Worm (Caenorhabditis elegans): Measurements from ENCODE around the gene gipc-1.

The gipc-1 gene

DNA sequence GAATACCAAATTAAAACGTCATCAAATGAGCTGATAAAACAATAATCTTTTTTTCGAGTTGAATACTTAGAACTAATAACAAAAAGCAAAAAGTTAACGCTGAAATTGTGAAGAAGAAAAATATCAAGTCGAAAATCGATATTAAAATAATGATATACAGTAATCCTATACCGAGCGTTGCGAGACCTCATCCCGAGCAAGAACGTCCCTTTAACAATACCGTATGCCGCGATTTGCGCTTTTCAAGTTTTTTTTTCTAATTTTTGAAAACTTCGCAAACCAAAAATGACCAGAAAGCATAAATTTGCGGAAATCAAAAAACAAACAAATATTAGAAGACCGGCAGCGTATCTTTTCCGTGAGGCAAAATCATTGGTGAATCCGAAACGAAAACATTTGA lies 20.4 kb downstream of the gipc-1 start, which contains the start of gene F26F4.5:
Gene F26F4.5 (minus strand): TSS at position 256 of the 400 bp plus-strand sequence.
- TF ChIP-seq nhr-76 (tag; optimal IDR thresholded peaks at IDR 0.05) (no peak), lin-32 (GFP tag; optimal IDR thresholded peaks at IDR 0.05) (no peak), pha-4 (tag; optimal IDR thresholded peaks at IDR 0.05) (no peak), flh-1 (GFP tag; optimal IDR thresholded peaks at IDR 0.05) (no peak), cnd-1 (tag; optimal IDR thresholded peaks at IDR 0.05) (no peak), nhr-2 (tag; optimal IDR thresholded peaks at IDR 0.05) (no peak), mep-1 (tag; optimal IDR thresholded peaks at IDR 0.05) (no peak), unc-39 (tag; optimal IDR thresholded peaks at IDR 0.05) (no peak), mls-2 (tag; optimal IDR thresholded peaks at IDR 0.05) (no peak), hlh-1 (tag; optimal IDR thresholded peaks at IDR 0.05) (no peak), elt-3 (tag; optimal IDR thresholded peaks at IDR 0.05) (no peak)

ce11 chrIII:4893540-4893939 lies 23.0 kb downstream of the gipc-1 start, which contains the start of gene F26F4.6:
Gene F26F4.6 (minus strand): TSS chrIII:4893640.
- TF ChIP-seq flh-1 (GFP tag; optimal IDR thresholded peaks at IDR 0.05): no peak
- no peak for TF ChIP-seq lin-32 (GFP tag; optimal IDR thresholded peaks at IDR 0.05)
- TF ChIP-seq hlh-1 (tag; optimal IDR thresholded peaks at IDR 0.05): no peak
- TF ChIP-seq ceh-39 (tag; optimal IDR thresholded peaks at IDR 0.05): no peak
- TF ChIP-seq drap-1 (GFP tag; optimal IDR thresholded peaks at IDR 0.05): no peak
- no peak for TF ChIP-seq unc-120 (tag; optimal IDR thresholded peaks at IDR 0.05; ENCODE audit: poor library complexity, severe bottlenecking)
- TF ChIP-seq sem-2 (GFP tag; optimal IDR thresholded peaks at IDR 0.05): no peak
- no peak for TF ChIP-seq nhr-76 (tag; optimal IDR thresholded peaks at IDR 0.05)
- TF ChIP-seq bed-3 (GFP tag; optimal IDR thresholded peaks at IDR 0.05): no peak
- no peak for TF ChIP-seq M03D4.4 (tag; optimal IDR thresholded peaks at IDR 0.05)
- no peak for TF ChIP-seq unc-39 (tag; optimal IDR thresholded peaks at IDR 0.05)
- TF ChIP-seq zip-8 (tag; optimal IDR thresholded peaks at IDR 0.05): no peak
- TF ChIP-seq ceh-83 (GFP tag; optimal IDR thresholded peaks at IDR 0.05): no peak
- TF ChIP-seq ceh-43 (GFP tag; optimal IDR thresholded peaks at IDR 0.05): no peak
- TF ChIP-seq tbx-8 (GFP tag; optimal IDR thresholded peaks at IDR 0.05): no peak
- no peak for TF ChIP-seq cnd-1 (tag; optimal IDR thresholded peaks at IDR 0.05)
- TF ChIP-seq mls-2 (tag; optimal IDR thresholded peaks at IDR 0.05): no peak
- no peak for TF ChIP-seq nhr-28 (tag; optimal IDR thresholded peaks at IDR 0.05)
- no peak for TF ChIP-seq mep-1 (tag; optimal IDR thresholded peaks at IDR 0.05)
- TF ChIP-seq pha-4 (tag; optimal IDR thresholded peaks at IDR 0.05): no peak

DNA sequence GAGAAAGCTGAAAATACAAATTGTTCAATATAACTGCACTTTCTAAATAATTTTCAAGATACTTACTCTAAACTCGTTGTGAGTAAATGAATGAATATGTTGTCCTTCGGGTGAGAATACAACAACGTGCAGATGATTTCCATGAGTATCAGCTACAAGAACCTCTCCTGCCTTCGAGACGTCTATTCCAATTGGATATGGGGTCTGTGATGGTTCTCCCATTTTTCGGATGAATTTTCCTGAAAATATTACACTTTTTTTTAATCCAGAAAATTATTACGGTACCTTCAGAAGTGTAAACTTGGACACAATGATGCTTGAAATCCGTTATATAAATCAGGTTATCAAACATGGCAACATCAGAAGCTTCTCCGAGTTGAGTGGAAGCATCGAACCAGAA lies 24.7 kb downstream of the gipc-1 start:
- TF ChIP-seq nhr-2 (tag; optimal IDR thresholded peaks at IDR 0.05) (no peak), unc-62 (GFP tag; optimal IDR thresholded peaks at IDR 0.05) (no peak), ceh-39 (tag; optimal IDR thresholded peaks at IDR 0.05) (no peak), sptf-1 (tag; optimal IDR thresholded peaks at IDR 0.05) (no peak), pha-4 (tag; optimal IDR thresholded peaks at IDR 0.05) (no peak), ceh-43 (GFP tag; optimal IDR thresholded peaks at IDR 0.05) (no peak), lsy-2 (tag; optimal IDR thresholded peaks at IDR 0.05) (no peak), M03D4.4 (tag; optimal IDR thresholded peaks at IDR 0.05) (no peak), unc-120 (tag; optimal IDR thresholded peaks at IDR 0.05; ENCODE audit: poor library complexity, severe bottlenecking) (no peak), mab-5 (tag; optimal IDR thresholded peaks at IDR 0.05) (no peak), mep-1 (tag; optimal IDR thresholded peaks at IDR 0.05) (no peak), unc-39 (tag; optimal IDR thresholded peaks at IDR 0.05) (no peak), ces-1 (GFP tag; optimal IDR thresholded peaks at IDR 0.05) (no peak), cnd-1 (tag; optimal IDR thresholded peaks at IDR 0.05) (no peak), nhr-12 (tag; optimal IDR thresholded peaks at IDR 0.05) (no peak), blmp-1 (tag; optimal IDR thresholded peaks at IDR 0.05) (no peak), zip-8 (tag; optimal IDR thresholded peaks at IDR 0.05) (no peak), elt-1 (tag; optimal IDR thresholded peaks at IDR 0.05; ENCODE audit: borderline replicate concordance, insufficient read depth) (no peak), bed-3 (GFP tag; optimal IDR thresholded peaks at IDR 0.05) (no peak), ceh-83 (GFP tag; optimal IDR thresholded peaks at IDR 0.05) (no peak)

- TF ChIP-seq drap-1 (GFP tag; optimal IDR thresholded peaks at IDR 0.05): no peak
- no peak for TF ChIP-seq nhr-2 (tag; optimal IDR thresholded peaks at IDR 0.05)
- no peak for TF ChIP-seq elt-3 (tag; optimal IDR thresholded peaks at IDR 0.05)
- TF ChIP-seq ceh-43 (GFP tag; optimal IDR thresholded peaks at IDR 0.05): no peak
These were observed 28.5 kb downstream of the gipc-1 start, which contains the start of gene nhl-2 for ce11 chrIII:4899035-4899578. Gene nhl-2 (minus strand): TSS chrIII:4899085.

ce11 chrIII:4899728-4900127 lies 29.1 kb downstream of the gipc-1 start:
- peak; percentile 91 for TF ChIP-seq ztf-11 (tag; optimal IDR thresholded peaks at IDR 0.05)
- TF ChIP-seq cnd-1 (tag; optimal IDR thresholded peaks at IDR 0.05): peak; percentile 86
- TF ChIP-seq tbx-8 (GFP tag; optimal IDR thresholded peaks at IDR 0.05): peak; percentile 41
- TF ChIP-seq nhr-76 (tag; optimal IDR thresholded peaks at IDR 0.05): peak; percentile 29
- peak; percentile 52 for TF ChIP-seq ceh-43 (GFP tag; optimal IDR thresholded peaks at IDR 0.05)
- TF ChIP-seq unc-120 (tag; optimal IDR thresholded peaks at IDR 0.05; ENCODE audit: poor library complexity, severe bottlenecking): peak; percentile 89
- no peak for TF ChIP-seq bed-3 (GFP tag; optimal IDR thresholded peaks at IDR 0.05)
- peak; percentile 89 for TF ChIP-seq blmp-1 (tag; optimal IDR thresholded peaks at IDR 0.05)
- peak; percentile 92 for TF ChIP-seq ham-2 (GFP tag; optimal IDR thresholded peaks at IDR 0.05)
- peak; percentile 84 for TF ChIP-seq ces-1 (GFP tag; optimal IDR thresholded peaks at IDR 0.05)
- peak; percentile 97 for TF ChIP-seq nhr-237 (tag; optimal IDR thresholded peaks at IDR 0.05)
- peak; percentile 72 for TF ChIP-seq nhr-12 (tag; optimal IDR thresholded peaks at IDR 0.05)
- TF ChIP-seq lin-32 (GFP tag; optimal IDR thresholded peaks at IDR 0.05): peak; percentile 30
- TF ChIP-seq elt-1 (tag; optimal IDR thresholded peaks at IDR 0.05; ENCODE audit: borderline replicate concordance, insufficient read depth): no peak
- no peak for TF ChIP-seq nhr-28 (tag; optimal IDR thresholded peaks at IDR 0.05)
- peak; percentile 42 for TF ChIP-seq zip-8 (tag; optimal IDR thresholded peaks at IDR 0.05)
- TF ChIP-seq mep-1 (tag; optimal IDR thresholded peaks at IDR 0.05): peak; percentile 96
- TF ChIP-seq lsy-2 (tag; optimal IDR thresholded peaks at IDR 0.05): peak; percentile 88
- TF ChIP-seq elt-3 (tag; optimal IDR thresholded peaks at IDR 0.05): peak; percentile 69
- TF ChIP-seq drap-1 (GFP tag; optimal IDR thresholded peaks at IDR 0.05): peak; percentile 84
- TF ChIP-seq mls-2 (tag; optimal IDR thresholded peaks at IDR 0.05): peak; percentile 83
- TF ChIP-seq pha-4 (tag; optimal IDR thresholded peaks at IDR 0.05): peak; percentile 98
- no peak for TF ChIP-seq flh-1 (GFP tag; optimal IDR thresholded peaks at IDR 0.05)
- TF ChIP-seq unc-39 (tag; optimal IDR thresholded peaks at IDR 0.05): peak; percentile 47
- TF ChIP-seq lin-13 (tag; optimal IDR thresholded peaks at IDR 0.05): peak; percentile 91
- peak; percentile 61 for TF ChIP-seq mab-5 (tag; optimal IDR thresholded peaks at IDR 0.05)
- TF ChIP-seq sem-2 (GFP tag; optimal IDR thresholded peaks at IDR 0.05): no peak
- TF ChIP-seq ceh-83 (GFP tag; optimal IDR thresholded peaks at IDR 0.05): no peak
- peak; percentile 85 for TF ChIP-seq ceh-39 (tag; optimal IDR thresholded peaks at IDR 0.05)
- TF ChIP-seq sptf-1 (tag; optimal IDR thresholded peaks at IDR 0.05): peak; percentile 88

Data from whole organism, mixed stage, embryonic.